Worm (Caenorhabditis elegans): Measurements from ENCODE around the gene T15B7.1.

DNA sequence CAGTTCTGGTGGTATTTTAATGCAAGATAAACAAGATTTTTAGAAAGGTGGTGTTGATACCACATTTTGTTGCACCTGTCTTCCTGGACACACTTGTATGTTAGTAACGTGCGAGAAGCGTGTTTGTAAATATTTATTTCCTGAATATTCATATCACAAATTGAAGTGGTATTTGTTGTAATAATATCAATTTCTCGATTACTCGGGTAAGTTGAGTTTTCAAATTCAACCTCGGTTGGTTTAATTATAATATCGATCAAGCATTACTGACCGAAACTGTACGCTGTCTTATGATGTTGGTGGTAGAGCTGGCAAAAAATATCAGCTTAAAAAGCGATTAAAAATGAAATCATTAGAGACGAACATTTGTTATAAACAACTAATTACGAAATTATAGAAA lies 38.5 kb upstream of the T15B7.1 start, which contains the start of gene dmsr-11:
- no peak for TF ChIP-seq pha-4 (tag; optimal IDR thresholded peaks at IDR 0.05)
- no peak for TF ChIP-seq pat-9 (tag; optimal IDR thresholded peaks at IDR 0.05)
- no peak for TF ChIP-seq dmd-4 (tag; optimal IDR thresholded peaks at IDR 0.05; ENCODE audit: borderline replicate concordance)
- TF ChIP-seq hlh-30 (tag; optimal IDR thresholded peaks at IDR 0.05; ENCODE audit: insufficient read depth) = no peak
- no peak for TF ChIP-seq ama-1 (optimal IDR thresholded peaks at IDR 0.05)
- TF ChIP-seq sdc-2 (tag; optimal IDR thresholded peaks at IDR 0.05) = no peak
- TF ChIP-seq hlh-13 (GFP tag; optimal IDR thresholded peaks at IDR 0.05) = no peak
- TF ChIP-seq pqm-1 (tag; optimal IDR thresholded peaks at IDR 0.05) = no peak
- TF ChIP-seq fkh-10 (GFP tag; optimal IDR thresholded peaks at IDR 0.05) = no peak

Data from whole organism, late embryonic.